Fruit fly (Drosophila melanogaster): ENCODE measurements around the gene Pc.

DNA sequence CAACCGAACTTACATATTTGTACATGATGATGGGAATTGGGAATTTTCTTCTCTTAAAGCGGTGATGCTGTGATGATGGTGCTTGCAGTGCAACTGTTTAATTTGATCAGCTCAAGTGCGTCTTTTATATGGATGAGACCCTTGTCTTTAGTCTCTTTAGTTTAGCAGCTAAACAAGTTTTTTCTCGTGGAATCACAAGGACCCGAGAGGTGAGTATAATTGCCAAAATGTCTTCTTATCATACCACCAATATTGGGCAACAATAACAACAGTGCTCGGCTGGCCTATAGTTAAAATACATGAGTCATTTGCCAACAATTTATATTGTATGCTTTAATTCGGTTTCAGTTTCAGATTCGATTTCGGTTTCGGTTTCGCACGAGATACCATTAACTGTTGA lies 20.1 kb downstream of the Pc start, which contains the start of gene Edg78E:
- no peak for TF ChIP-seq psq (optimal IDR thresholded peaks at IDR 0.05)
- TF ChIP-seq ttk (optimal IDR thresholded peaks at IDR 0.05): no peak
- no peak for TF ChIP-seq insv (optimal IDR thresholded peaks at IDR 0.05)
- no peak for TF ChIP-seq Myc (optimal IDR thresholded peaks at IDR 0.05)
- no peak for TF ChIP-seq Sin3A (optimal IDR thresholded peaks at IDR 0.05)
